Fruit fly (Drosophila melanogaster): Measurements from ENCODE around the gene Krn.

Gene Krn

dm6 chr3L:17658423-17659267 is 4.6 kb upstream of the Krn start (continued):
- no peak for TF ChIP-seq lov (optimal IDR thresholded peaks at IDR 0.05)
- peak; percentile 87 for TF ChIP-seq lov (GFP tag; IDR thresholded peaks at IDR 0.05)
- TF ChIP-seq ham (GFP tag; IDR thresholded peaks at IDR 0.05) = peak; percentile 74; the same call in 1 of the 2 replicates
- TF ChIP-seq CG9215 (GFP tag; IDR thresholded peaks at IDR 0.05) = peak; percentile 91
- TF ChIP-seq Pdp1 (GFP tag; optimal IDR thresholded peaks at IDR 0.05) = peak; percentile 92 to 94
- no peak for TF ChIP-seq sna (GFP tag; IDR thresholded peaks at IDR 0.05; ENCODE audit: partially characterized antibody)
- TF ChIP-seq C15 (GFP tag; IDR thresholded peaks at IDR 0.05) = peak; percentile 91
- TF ChIP-seq CG12391 (tag; optimal IDR thresholded peaks at IDR 0.05) = peak; percentile 80
- peak; percentile 71 for TF ChIP-seq CG13775 (GFP tag; optimal IDR thresholded peaks at IDR 0.05)
- TF ChIP-seq gem (tag; optimal IDR thresholded peaks at IDR 0.05) = peak; percentile 88
- TF ChIP-seq Lim3 (GFP tag; IDR thresholded peaks at IDR 0.05) = peak; percentile 74; the same call in 1 of the 2 replicates
- peak; percentile 86 for TF ChIP-seq CG17612 (GFP tag; IDR thresholded peaks at IDR 0.05)
- TF ChIP-seq CG1529 (GFP tag; optimal IDR thresholded peaks at IDR 0.05) = peak; percentile 73
- TF ChIP-seq prd (optimal IDR thresholded peaks at IDR 0.05) = no peak
- TF ChIP-seq prd (GFP tag; IDR thresholded peaks at IDR 0.05) = peak; percentile 94
- TF ChIP-seq CG15073 (GFP tag; optimal IDR thresholded peaks at IDR 0.05) = no peak
- peak; percentile 89 for TF ChIP-seq PHDP (tag; optimal IDR thresholded peaks at IDR 0.05)
- peak; percentile 45 for TF ChIP-seq Lhr (GFP tag; optimal IDR thresholded peaks at IDR 0.05)
- peak; percentile 82 for TF ChIP-seq CG11398 (GFP tag; optimal IDR thresholded peaks at IDR 0.05)
- no peak for TF ChIP-seq tna (GFP tag; IDR thresholded peaks at IDR 0.05; ENCODE audit: partially characterized antibody)
- peak; percentile 32; the same call in 1 of the 2 replicates for TF ChIP-seq Dip2 (GFP tag; IDR thresholded peaks at IDR 0.05)
- no peak for TF ChIP-seq pan (optimal IDR thresholded peaks at IDR 0.05)
- TF ChIP-seq pan (GFP tag; optimal IDR thresholded peaks at IDR 0.05 in 1 of 2, IDR thresholded peaks at IDR 0.05 in 1 of 2) = peak in 1 of 2 experiments; percentile 94
- peak; percentile 86 for TF ChIP-seq CG12659 (GFP tag; optimal IDR thresholded peaks at IDR 0.05)
- TF ChIP-seq CG4820 (GFP tag; optimal IDR thresholded peaks at IDR 0.05) = peak; percentile 69
- TF ChIP-seq H15 (GFP tag; IDR thresholded peaks at IDR 0.05) = peak; percentile 91
- TF ChIP-seq CG30020 (tag; optimal IDR thresholded peaks at IDR 0.05) = peak; percentile 6
- TF ChIP-seq CrebB (tag; optimal IDR thresholded peaks at IDR 0.05) = peak; percentile 89
- peak; percentile 70 for TF ChIP-seq p53 (GFP tag; optimal IDR thresholded peaks at IDR 0.05)
- peak; percentile 81 for TF ChIP-seq scrt (GFP tag; optimal IDR thresholded peaks at IDR 0.05)
- TF ChIP-seq hbn (GFP tag; IDR thresholded peaks at IDR 0.05; ENCODE audit: partially characterized antibody) = no peak
- TF ChIP-seq Hsf (GFP tag; optimal IDR thresholded peaks at IDR 0.05) = peak; percentile 93
- peak; percentile 83 for TF ChIP-seq Fer1 (GFP tag; optimal IDR thresholded peaks at IDR 0.05)
- TF ChIP-seq hkb (optimal IDR thresholded peaks at IDR 0.05) = no peak
- peak; percentile 91 for TF ChIP-seq hkb (GFP tag; IDR thresholded peaks at IDR 0.05)
- TF ChIP-seq sc (optimal IDR thresholded peaks at IDR 0.05) = no peak
- TF ChIP-seq sc (GFP tag; optimal IDR thresholded peaks at IDR 0.05) = peak; percentile 59
- peak; percentile 91 for TF ChIP-seq CG9609 (GFP tag; optimal IDR thresholded peaks at IDR 0.05)
- TF ChIP-seq lab (GFP tag; optimal IDR thresholded peaks at IDR 0.05) = peak; percentile 96
- TF ChIP-seq vvl (GFP tag; IDR thresholded peaks at IDR 0.05) = peak; percentile 96
- TF ChIP-seq Eip74EF (GFP tag; optimal IDR thresholded peaks at IDR 0.05) = peak in 1 of 2 experiments; percentile 60
- peak; percentile 94 for TF ChIP-seq CG1603 (tag; optimal IDR thresholded peaks at IDR 0.05)
- TF ChIP-seq Optix (GFP tag; IDR thresholded peaks at IDR 0.05) = peak; percentile 91
- TF ChIP-seq CG7786 (GFP tag; optimal IDR thresholded peaks at IDR 0.05) = peak; percentile 96
- TF ChIP-seq CG8765 (GFP tag; IDR thresholded peaks at IDR 0.05) = peak; percentile 64; the same call in 1 of the 2 replicates
- TF ChIP-seq wek (GFP tag; optimal IDR thresholded peaks at IDR 0.05) = peak; percentile 82
- peak; percentile 85 to 88 for TF ChIP-seq chif (GFP tag; optimal IDR thresholded peaks at IDR 0.05)
- TF ChIP-seq Hr3 (GFP tag; optimal IDR thresholded peaks at IDR 0.05) = peak; percentile 75
- peak; percentile 77 for TF ChIP-seq Deaf1 (tag; optimal IDR thresholded peaks at IDR 0.05)

Measured in whole organism, embryonic.